Fruit fly (Drosophila melanogaster) whole organism, embryonic: ENCODE measurements around the gene trio.

ENCODE experiments used
- Antp ChIP-seq: fragments of 200-800 bp; sonication (Bioruptor generic); optimal IDR thresholded peaks from 3 replicates; lab custom pipeline; 2016; ENCODE audit warnings: missing biosample characterization, missing genetic modification characterization
- C15 ChIP-seq: fragments of 200-800 bp; sonication (Bioruptor generic); IDR thresholded peaks from 3 replicates; pipeline ENCODE4 v1.3.6; 2022; ENCODE audit warnings: missing biosample characterization, missing genetic modification characterization
- CG10209 ChIP-seq: fragments of 200-800 bp; sonication (Bioruptor generic); optimal IDR thresholded peaks from 3 replicates; lab custom pipeline; 2017; ENCODE audit warnings: missing biosample characterization, mild to moderate bottlenecking, missing genetic modification characterization, missing genetic modification reagents
- CG11723 ChIP-seq: fragments of 200-800 bp; sonication (Bioruptor generic); optimal IDR thresholded peaks from 2 replicates; lab custom pipeline; 2017; ENCODE audit warnings: missing biosample characterization, mild to moderate bottlenecking, missing genetic modification characterization
- CG12659 ChIP-seq: fragments of 200-800 bp; sonication (Bioruptor generic); optimal IDR thresholded peaks from 3 replicates; lab custom pipeline; 2017; ENCODE audit warnings: mild to moderate bottlenecking, missing biosample characterization, missing genetic modification reagents, missing genetic modification characterization
- CG12769 ChIP-seq: fragments of 200-800 bp; sonication (Bioruptor generic); optimal IDR thresholded peaks from 2 replicates; lab custom pipeline; 2019; ENCODE audit warnings: missing biosample characterization, mild to moderate bottlenecking, missing genetic modification characterization, moderate library complexity
- CG13123 ChIP-seq: fragments of 200-800 bp; sonication (Bioruptor generic); optimal IDR thresholded peaks from 2 replicates; lab custom pipeline; 2016; ENCODE audit warnings: missing biosample characterization, missing genetic modification characterization
- CG13424 ChIP-seq: fragments of 200-800 bp; sonication (Bioruptor generic); optimal IDR thresholded peaks from 2 replicates; lab custom pipeline; 2019; ENCODE audit warnings: missing biosample characterization, mild to moderate bottlenecking, missing genetic modification characterization, moderate library complexity
- CG14441 ChIP-seq: fragments of 200-800 bp; sonication (Bioruptor generic); IDR thresholded peaks from 2 replicates; pipeline ENCODE4 v1.3.6; 2022; ENCODE audit warnings: missing biosample characterization, missing genetic modification characterization
- CG15269 ChIP-seq: fragments of 200-800 bp; sonication (Bioruptor generic); optimal IDR thresholded peaks from 2 replicates; lab custom pipeline; 2018; ENCODE audit warnings: missing biosample characterization, mild to moderate bottlenecking, missing genetic modification characterization, moderate library complexity
- CG16815 ChIP-seq: fragments of 200-800 bp; sonication (Bioruptor generic); optimal IDR thresholded peaks from 3 replicates; lab custom pipeline; 2017; ENCODE audit warnings: missing biosample characterization, mild to moderate bottlenecking, missing genetic modification characterization
- CG34224 ChIP-seq: fragments of 200-800 bp; sonication (Bioruptor generic); IDR thresholded peaks from 3 replicates; pipeline ENCODE4 v1.3.6; 2022; ENCODE audit warnings: missing biosample characterization, missing genetic modification characterization; ENCODE audit not compliant: partially characterized antibody
- CG3726 ChIP-seq: fragments of 200-800 bp; sonication (Bioruptor generic); IDR thresholded peaks from 3 replicates; pipeline ENCODE4, ENCODE4 v1.3.6; 2022; ENCODE audit warnings: missing biosample characterization, missing genetic modification characterization
- CG3995 ChIP-seq: fragments of 200-800 bp; sonication (Bioruptor generic); optimal IDR thresholded peaks from 3 replicates; lab custom pipeline; 2016; ENCODE audit warnings: missing biosample characterization, missing genetic modification characterization
- CG4360 ChIP-seq: fragments of 200-800 bp; sonication (Bioruptor generic); IDR thresholded peaks from 2 replicates; pipeline ENCODE4 v1.3.6; 2022; ENCODE audit warnings: missing biosample characterization, missing genetic modification characterization
- CG43689 ChIP-seq: fragments of 200-800 bp; sonication (Bioruptor generic); IDR thresholded peaks from 2 replicates; pipeline ENCODE4 v1.3.6; 2022; ENCODE audit warnings: missing biosample characterization, missing genetic modification characterization
- CG5953 ChIP-seq: fragments of 200-800 bp; sonication (Bioruptor generic); IDR thresholded peaks from 2 replicates; pipeline ENCODE4 v1.3.6; 2022; ENCODE audit warnings: missing biosample characterization, missing genetic modification characterization
- CG6854 ChIP-seq: fragments of 200-800 bp; sonication (Bioruptor generic); optimal IDR thresholded peaks from 3 replicates; lab custom pipeline; 2017; ENCODE audit warnings: missing biosample characterization, mild to moderate bottlenecking, missing genetic modification characterization
- CG7271 ChIP-seq: fragments of 200-800 bp; sonication (Bioruptor generic); optimal IDR thresholded peaks from 2 replicates; lab custom pipeline; 2018; ENCODE audit warnings: missing biosample characterization, mild to moderate bottlenecking, missing genetic modification characterization, moderate library complexity
- CG7372 ChIP-seq: fragments of 200-800 bp; sonication (Bioruptor generic); IDR thresholded peaks from 2 replicates; pipeline ENCODE4 v1.3.6; 2022; ENCODE audit warnings: missing biosample characterization, missing genetic modification characterization
- CG9437 ChIP-seq: fragments of 200-800 bp; sonication (Bioruptor generic); optimal IDR thresholded peaks from 2 replicates; lab custom pipeline; 2018; ENCODE audit warnings: missing biosample characterization, mild to moderate bottlenecking, missing genetic modification characterization
- CoRest ChIP-seq: fragments of 200-800 bp; sonication (Bioruptor generic); optimal IDR thresholded peaks from 3 replicates; lab custom pipeline; 2018; ENCODE audit warnings: missing biosample characterization, mild to moderate bottlenecking, missing genetic modification characterization, moderate library complexity
- D19A ChIP-seq: fragments of 200-800 bp; optimal IDR thresholded peaks from 3 replicates; lab custom pipeline; 2019; ENCODE audit warnings: missing biosample characterization, mild to moderate bottlenecking, missing genetic modification characterization, moderate library complexity
- E2f1 ChIP-seq: fragments of 200-800 bp; sonication (Bioruptor generic); IDR thresholded peaks from 2 replicates; pipeline ENCODE4 v1.3.6; 2022; ENCODE audit warnings: missing biosample characterization, missing genetic modification characterization
- Hr3 ChIP-seq: fragments of 200-800 bp; sonication (Bioruptor generic); optimal IDR thresholded peaks from 3 replicates; lab custom pipeline; 2016; ENCODE audit warnings: missing biosample characterization, missing genetic modification characterization
- Hr51 ChIP-seq, 2 experiments: fragments of 200-800 bp; sonication (Bioruptor generic); optimal IDR thresholded peaks; 2 replicates in 1 of 2; 3 replicates in 1 of 2; lab custom pipeline; 2016 to 2018; ENCODE audit warnings: missing biosample characterization in 2 of 2, missing genetic modification characterization in 2 of 2, mild to moderate bottlenecking in 1 of 2, moderate library complexity in 1 of 2
- Mrtf ChIP-seq: fragments of 200-800 bp; sonication (Bioruptor generic); IDR thresholded peaks from 3 replicates; pipeline ENCODE4 v1.3.6; 2022; ENCODE audit warnings: missing biosample characterization, missing genetic modification characterization
- Myb ChIP-seq: fragments of 200-800 bp; sonication (Bioruptor generic); optimal IDR thresholded peaks from 2 replicates; lab custom pipeline; 2016; ENCODE audit warnings: missing biosample characterization, missing genetic modification characterization
- Rfx ChIP-seq: fragments of 200-800 bp; sonication (Bioruptor generic); IDR thresholded peaks from 2 replicates; pipeline ENCODE4 v1.3.6; 2022; ENCODE audit warnings: missing biosample characterization, missing genetic modification characterization
- Sry-β ChIP-seq: fragments of 200-800 bp; sonication (Bioruptor generic); optimal IDR thresholded peaks from 2 replicates; lab custom pipeline; 2018; ENCODE audit warnings: missing biosample characterization, mild to moderate bottlenecking, missing genetic modification characterization, moderate library complexity
- Ssrp ChIP-seq: fragments of 200-800 bp; sonication (Bioruptor generic); optimal IDR thresholded peaks from 2 replicates; lab custom pipeline; 2018; ENCODE audit warnings: missing biosample characterization, mild to moderate bottlenecking, missing genetic modification characterization, moderate library complexity
- aop ChIP-seq: fragments of 200-800 bp; sonication (Bioruptor generic); IDR thresholded peaks from 2 replicates; pipeline ENCODE4 v1.3.6; 2022; ENCODE audit warnings: missing biosample characterization, missing genetic modification characterization
- chn ChIP-seq: fragments of 200-800 bp; sonication (Bioruptor generic); optimal IDR thresholded peaks from 2 replicates; lab custom pipeline; 2016; ENCODE audit warnings: missing biosample characterization, missing genetic modification characterization
- dpn ChIP-seq, 2 experiments: fragments of 200-800 bp; sonication (Bioruptor generic); optimal IDR thresholded peaks; 3 replicates each; lab custom pipeline; 2016; ENCODE audit warnings: missing biosample characterization in 2 of 2, missing genetic modification characterization in 2 of 2
- dysf ChIP-seq: fragments of 200-800 bp; sonication (Bioruptor generic); IDR thresholded peaks from 3 replicates; pipeline ENCODE4 v1.3.6; 2022; ENCODE audit warnings: missing biosample characterization, missing genetic modification characterization
- gce ChIP-seq: fragments of 200-800 bp; sonication (Bioruptor generic); IDR thresholded peaks from 3 replicates; pipeline ENCODE4 v1.3.6; 2022; ENCODE audit warnings: missing biosample characterization, missing genetic modification characterization
- gcm2 ChIP-seq: fragments of 200-800 bp; sonication (Bioruptor generic); optimal IDR thresholded peaks from 2 replicates; lab custom pipeline; 2016; ENCODE audit warnings: missing biosample characterization, missing genetic modification characterization
- gt ChIP-seq: fragments of 200-800 bp; sonication (Bioruptor generic); IDR thresholded peaks from 2 replicates; pipeline ENCODE4 v1.3.6; 2022; ENCODE audit warnings: missing biosample characterization, missing genetic modification characterization
- kah ChIP-seq: fragments of 200-800 bp; sonication (Bioruptor generic); optimal IDR thresholded peaks from 2 replicates; lab custom pipeline; 2018; ENCODE audit warnings: missing biosample characterization, mild to moderate bottlenecking, missing genetic modification characterization
- nmo ChIP-seq: fragments of 200-800 bp; sonication (Bioruptor generic); optimal IDR thresholded peaks from 2 replicates; lab custom pipeline; 2018; ENCODE audit warnings: missing biosample characterization, mild to moderate bottlenecking, missing genetic modification characterization, moderate library complexity
- p53 ChIP-seq: fragments of 200-800 bp; sonication (Bioruptor generic); optimal IDR thresholded peaks from 2 replicates; lab custom pipeline; 2016; ENCODE audit warnings: missing biosample characterization, missing genetic modification characterization
- peb ChIP-seq: fragments of 200-800 bp; sonication (Bioruptor generic); IDR thresholded peaks from 2 replicates; pipeline ENCODE4 v1.3.6; 2022; ENCODE audit warnings: missing biosample characterization, missing genetic modification characterization
- psq ChIP-seq: fragments of 200-800 bp; sonication (Bioruptor generic); optimal IDR thresholded peaks from 2 replicates; lab custom pipeline; 2017; ENCODE audit warnings: missing biosample characterization, missing genetic modification characterization
- row ChIP-seq: fragments of 200-800 bp; sonication (Bioruptor generic); IDR thresholded peaks from 3 replicates; pipeline ENCODE4 v1.3.6; 2022; ENCODE audit warnings: missing biosample characterization, missing genetic modification characterization
- sd ChIP-seq: fragments of 200-800 bp; sonication (Bioruptor generic); optimal IDR thresholded peaks from 3 replicates; lab custom pipeline; 2018; ENCODE audit warnings: missing biosample characterization, mild to moderate bottlenecking, missing genetic modification characterization, moderate library complexity
- sens ChIP-seq: fragments of 200-800 bp; sonication (Bioruptor generic); peaks from one replicate; lab custom pipeline; 2016; ENCODE audit warnings: missing biosample characterization, missing genetic modification characterization
- seq ChIP-seq: fragments of 200-800 bp; sonication (Bioruptor generic); IDR thresholded peaks from 2 replicates; pipeline ENCODE4 v1.3.6; 2022; ENCODE audit warnings: missing biosample characterization, missing genetic modification characterization
- slp2 ChIP-seq: fragments of 200-800 bp; sonication (Bioruptor generic); optimal IDR thresholded peaks from 2 replicates; lab custom pipeline; 2016; ENCODE audit warnings: missing biosample characterization, missing genetic modification characterization
- sug ChIP-seq: fragments of 200-800 bp; optimal IDR thresholded peaks from 2 replicates; lab custom pipeline; 2019; ENCODE audit warnings: missing biosample characterization, mild to moderate bottlenecking, missing genetic modification characterization, moderate library complexity
- trem ChIP-seq: fragments of 200-800 bp; optimal IDR thresholded peaks from 3 replicates; lab custom pipeline; 2019; ENCODE audit warnings: missing biosample characterization, mild to moderate bottlenecking, missing genetic modification characterization, moderate library complexity
- vvl ChIP-seq: fragments of 200-800 bp; sonication (Bioruptor generic); IDR thresholded peaks from 2 replicates; pipeline ENCODE4 v1.3.6; 2022; ENCODE audit warnings: missing biosample characterization, missing genetic modification characterization

Gene trio

DNA sequence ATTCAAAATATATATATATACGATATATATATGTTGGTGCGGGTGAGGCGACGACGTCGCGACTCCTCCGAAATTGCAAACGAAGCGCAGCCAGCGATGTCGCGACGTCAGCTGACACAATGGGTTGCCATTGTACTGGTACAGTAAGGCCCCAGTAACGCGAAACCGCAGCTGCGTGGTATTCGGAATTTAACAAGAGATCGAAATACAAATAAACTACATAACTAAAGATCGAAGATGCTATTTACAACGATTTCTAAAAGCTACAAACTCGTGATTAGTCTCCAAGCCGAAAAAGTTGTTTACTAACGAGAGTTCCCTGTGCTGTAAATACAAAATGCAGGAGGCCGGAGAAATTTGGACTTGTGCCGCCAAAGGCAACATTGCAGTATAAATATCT lies 2.1 kb downstream of the trio start (continued):
- TF ChIP-seq trem (peak; percentile 38), seq (GFP tag; lab: Robert Waterston, UW) (peak; percentile 52; the same call in 1 of the 2 replicates), dysf (GFP tag; lab: Robert Waterston, UW) (peak; percentile 76), Antp (GFP tag; lab: Kevin White, UChicago) (peak; percentile 70), p53 (GFP tag; lab: Kevin White, UChicago) (no peak), peb (peak; percentile 53; the same call in 1 of the 2 replicates), slp2 (GFP tag; lab: Kevin White, UChicago) (peak; percentile 39), Rfx (GFP tag; lab: Robert Waterston, UW) (peak; percentile 50; the same call in 1 of the 2 replicates), vvl (GFP tag; lab: Robert Waterston, UW) (peak; percentile 90), sug (tag; lab: Kevin White, UChicago) (peak; percentile 27), CG7372 (0 out of 2 replicates have a peak, but pooled peaks have one; percentile 36), CG9437 (GFP tag; lab: Kevin White, UChicago) (peak; percentile 49), Myb (peak; percentile 11), Sry-β (GFP tag; lab: Kevin White, UChicago) (peak; percentile 19), CG11723 (GFP tag; lab: Kevin White, UChicago) (peak; percentile 63), sd (tag; lab: Kevin White, UChicago) (no peak), kah (GFP tag; lab: Kevin White, UChicago) (peak; percentile 48), CG6854 (GFP tag; lab: Kevin White, UChicago) (no peak), sens (peak; percentile 94), gt (GFP tag; lab: Robert Waterston, UW) (peak; percentile 36; the same call in 1 of the 2 replicates), CG3995 (GFP tag; lab: Kevin White, UChicago) (no peak), chn (GFP tag; lab: Kevin White, UChicago) (peak; percentile 68), C15 (GFP tag; lab: Robert Waterston, UW) (no peak), CG5953 (GFP tag; lab: Robert Waterston, UW) (peak; percentile 79), CG43689 (no peak), nmo (peak; percentile 81), row (GFP tag; lab: Robert Waterston, UW) (peak; percentile 85), CG34224 (GFP tag; lab: Robert Waterston, UW) (no peak), psq (GFP tag; lab: Kevin White, UChicago) (no peak), CG3726 (GFP tag; lab: Robert Waterston, UW) (0 out of 3 replicates have a peak, but pooled peaks have one; percentile 52), CG7271 (peak; percentile 12), CG4360 (GFP tag; lab: Robert Waterston, UW) (peak; percentile 48; the same call in 1 of the 2 replicates), D19A (tag; lab: Kevin White, UChicago) (peak; percentile 59), CG10209 (GFP tag; lab: Kevin White, UChicago) (peak; percentile 63), CG15269 (peak; percentile 75), gcm2 (GFP tag; lab: Kevin White, UChicago) (no peak), Ssrp (tag; lab: Kevin White, UChicago) (peak; percentile 81), Hr51 (GFP tag; optimal IDR thresholded peaks at IDR 0.05; lab: Kevin White, UChicago) (peak; percentile 24 to 72), CG12659 (GFP tag; lab: Kevin White, UChicago) (peak; percentile 66), gce (GFP tag; lab: Robert Waterston, UW) (peak; percentile 51; the same call in 1 of the 3 replicates), E2f1 (peak; percentile 67), CG13424 (tag; lab: Kevin White, UChicago) (peak; percentile 76), CoRest (tag; lab: Kevin White, UChicago) (peak; percentile 67), aop (GFP tag; lab: Robert Waterston, UW) (peak; percentile 69), dpn (GFP tag; optimal IDR thresholded peaks at IDR 0.05; lab: Kevin White, UChicago) (peak; percentile 59 to 76), Hr3 (GFP tag; lab: Kevin White, UChicago) (peak; percentile 68), CG12769 (tag; lab: Kevin White, UChicago) (peak; percentile 67), CG16815 (GFP tag; lab: Kevin White, UChicago) (peak; percentile 60), Mrtf (peak; percentile 71), CG13123 (GFP tag; lab: Kevin White, UChicago) (peak; percentile 35), CG14441 (peak; percentile 78)
